Fruit fly (Drosophila melanogaster) whole organism, prepupa: ENCODE data around the gene CG5418.

Source experiments
- CG10631 ChIP-seq: fragments of 200-800 bp; sonication (Bioruptor generic); optimal IDR thresholded peaks from 2 replicates; lab custom pipeline; 2016; ENCODE audit warnings: missing biosample characterization, missing genetic modification characterization
- CG10669 ChIP-seq: fragments of 200-800 bp; sonication (Bioruptor generic); optimal IDR thresholded peaks from 3 replicates; lab custom pipeline; 2018; ENCODE audit warnings: missing biosample characterization, mild to moderate bottlenecking, missing genetic modification characterization, moderate library complexity
- CG11294 ChIP-seq: fragments of 200-800 bp; sonication (Bioruptor generic); IDR thresholded peaks from 2 replicates; pipeline ENCODE4 v1.3.6; 2022; ENCODE audit warnings: missing biosample characterization, missing genetic modification characterization
- CG11762 ChIP-seq: fragments of 200-800 bp; sonication (Bioruptor generic); optimal IDR thresholded peaks from 3 replicates; lab custom pipeline; 2016; ENCODE audit warnings: missing biosample characterization, missing genetic modification characterization; ENCODE audit not compliant: insufficient read depth
- CG11902 ChIP-seq: fragments of 200-800 bp; sonication (Bioruptor generic); optimal IDR thresholded peaks from 3 replicates; lab custom pipeline; 2016; ENCODE audit warnings: missing biosample characterization, missing genetic modification characterization
- CG1621 ChIP-seq: fragments of 200-800 bp; sonication (Bioruptor generic); optimal IDR thresholded peaks from 3 replicates; lab custom pipeline; 2018; ENCODE audit warnings: missing biosample characterization, mild to moderate bottlenecking, missing genetic modification characterization
- CG34406 ChIP-seq: fragments of 200-800 bp; sonication (Bioruptor generic); optimal IDR thresholded peaks from 3 replicates; lab custom pipeline; 2016; ENCODE audit warnings: missing biosample characterization, missing genetic modification characterization
- CG3919 ChIP-seq: fragments of 200-800 bp; sonication (Bioruptor generic); optimal IDR thresholded peaks from 3 replicates; lab custom pipeline; 2016; ENCODE audit warnings: missing biosample characterization, missing genetic modification characterization
- CG4318 ChIP-seq: fragments of 200-800 bp; sonication (Bioruptor generic); optimal IDR thresholded peaks from 3 replicates; lab custom pipeline; 2017; ENCODE audit warnings: missing biosample characterization, mild to moderate bottlenecking, missing genetic modification characterization
- CG6163 ChIP-seq: fragments of 200-800 bp; sonication (Bioruptor generic); IDR thresholded peaks from 3 replicates; pipeline ENCODE4 v1.3.6; 2022; ENCODE audit warnings: missing biosample characterization, missing genetic modification characterization
- CG6808 ChIP-seq: fragments of 200-800 bp; sonication (Bioruptor generic); optimal IDR thresholded peaks from 3 replicates; lab custom pipeline; 2017; ENCODE audit warnings: missing biosample characterization, missing genetic modification characterization, mild to moderate bottlenecking, moderate library complexity, missing genetic modification reagents
- CG6854 ChIP-seq: fragments of 200-800 bp; sonication (Bioruptor generic); optimal IDR thresholded peaks from 2 replicates; lab custom pipeline; 2017; ENCODE audit warnings: missing biosample characterization, mild to moderate bottlenecking, missing genetic modification characterization
- CG8119 ChIP-seq: fragments of 200-800 bp; sonication (Bioruptor generic); IDR thresholded peaks from 3 replicates; pipeline ENCODE4 v1.3.6; 2022; ENCODE audit warnings: missing biosample characterization, missing genetic modification characterization
- CG8319 ChIP-seq: fragments of 200-800 bp; sonication (Bioruptor generic); optimal IDR thresholded peaks from 3 replicates; lab custom pipeline; 2016; ENCODE audit warnings: missing biosample characterization, missing genetic modification characterization
- CG8632 ChIP-seq: fragments of 200-800 bp; sonication (Bioruptor generic); optimal IDR thresholded peaks from 3 replicates; lab custom pipeline; 2016; ENCODE audit warnings: missing biosample characterization, missing genetic modification characterization
- CG9139 ChIP-seq: fragments of 200-800 bp; sonication (Bioruptor generic); optimal IDR thresholded peaks from 3 replicates; lab custom pipeline; 2017; ENCODE audit warnings: missing biosample characterization, mild to moderate bottlenecking, missing genetic modification characterization
- Eip75B ChIP-seq: fragments of 200-800 bp; sonication (Bioruptor generic); optimal IDR thresholded peaks from 3 replicates; lab custom pipeline; 2016; ENCODE audit warnings: missing biosample characterization, missing genetic modification characterization
- Eip78C ChIP-seq: fragments of 200-800 bp; sonication (Bioruptor generic); peaks from one replicate; lab custom pipeline; 2016; ENCODE audit warnings: missing biosample characterization, missing genetic modification characterization
- Eip93F ChIP-seq: fragments of 200-800 bp; sonication (Bioruptor generic); optimal IDR thresholded peaks from 2 replicates; lab custom pipeline; 2016; ENCODE audit warnings: missing biosample characterization, mild to moderate bottlenecking, missing genetic modification characterization
- Hr39 ChIP-seq: fragments of 200-800 bp; sonication (Bioruptor generic); optimal IDR thresholded peaks from 2 replicates; lab custom pipeline; 2016; ENCODE audit warnings: missing biosample characterization, missing genetic modification characterization
- Hr4 ChIP-seq: fragments of 200-800 bp; sonication (Bioruptor generic); optimal IDR thresholded peaks from 3 replicates; lab custom pipeline; 2016; ENCODE audit warnings: missing biosample characterization, missing genetic modification characterization
- OdsH ChIP-seq: fragments of 200-800 bp; sonication (Bioruptor generic); optimal IDR thresholded peaks from 3 replicates; lab custom pipeline; 2016; ENCODE audit warnings: missing biosample characterization, missing genetic modification characterization
- Smox ChIP-seq: fragments of 200-800 bp; sonication (Bioruptor generic); optimal IDR thresholded peaks from 3 replicates; lab custom pipeline; 2016; ENCODE audit warnings: missing biosample characterization, missing genetic modification characterization
- Sox102F ChIP-seq: fragments of 200-800 bp; sonication (Bioruptor generic); optimal IDR thresholded peaks from 2 replicates; lab custom pipeline; 2016; ENCODE audit warnings: missing biosample characterization, mild to moderate bottlenecking, missing genetic modification characterization
- Sox14 ChIP-seq: fragments of 200-800 bp; sonication (Bioruptor generic); optimal IDR thresholded peaks from 3 replicates; lab custom pipeline; 2016; ENCODE audit warnings: missing biosample characterization, missing genetic modification characterization
- Sox15 ChIP-seq: fragments of 200-800 bp; sonication (Bioruptor generic); optimal IDR thresholded peaks from 3 replicates; lab custom pipeline; 2016; ENCODE audit warnings: missing biosample characterization, missing genetic modification characterization
- achi ChIP-seq: fragments of 200-800 bp; sonication (Bioruptor generic); optimal IDR thresholded peaks from 3 replicates; lab custom pipeline; 2016; ENCODE audit warnings: missing biosample characterization, missing genetic modification characterization
- acj6 ChIP-seq: fragments of 200-800 bp; sonication (Bioruptor generic); optimal IDR thresholded peaks from 3 replicates; lab custom pipeline; 2016; ENCODE audit warnings: missing biosample characterization, missing genetic modification characterization
- dac ChIP-seq: fragments of 200-800 bp; sonication (Bioruptor generic); optimal IDR thresholded peaks from 2 replicates; lab custom pipeline; 2017; ENCODE audit warnings: missing biosample characterization, mild to moderate bottlenecking, missing genetic modification characterization
- dsx ChIP-seq: fragments of 200-800 bp; optimal IDR thresholded peaks from 3 replicates; lab custom pipeline; 2019; ENCODE audit warnings: missing biosample characterization, mild to moderate bottlenecking, missing genetic modification characterization, moderate library complexity; ENCODE audit not compliant: poor library complexity, severe bottlenecking
- eg ChIP-seq: fragments of 200-800 bp; sonication (Bioruptor generic); IDR thresholded peaks from 3 replicates; pipeline ENCODE4 v1.3.6; 2022; ENCODE audit warnings: missing biosample characterization, missing genetic modification characterization
- fd59A ChIP-seq: fragments of 200-800 bp; sonication (Bioruptor generic); optimal IDR thresholded peaks from 2 replicates; lab custom pipeline; 2017; ENCODE audit warnings: missing biosample characterization, mild to moderate bottlenecking, missing genetic modification characterization, missing genetic modification reagents
- fd85E ChIP-seq: fragments of 200-800 bp; sonication (Bioruptor generic); optimal IDR thresholded peaks from 3 replicates; lab custom pipeline; 2016; ENCODE audit warnings: missing biosample characterization, missing genetic modification characterization
- net ChIP-seq: fragments of 200-800 bp; sonication (Bioruptor generic); optimal IDR thresholded peaks from 3 replicates; lab custom pipeline; 2016; ENCODE audit warnings: missing biosample characterization, missing genetic modification characterization
- salr ChIP-seq, 2 experiments: fragments of 200-800 bp; sonication (Bioruptor generic); optimal IDR thresholded peaks; 3 replicates each; lab custom pipeline; 2016 to 2018; ENCODE audit warnings: missing biosample characterization in 2 of 2, missing genetic modification characterization in 2 of 2, mild to moderate bottlenecking in 1 of 2
- svp ChIP-seq: fragments of 200-800 bp; sonication (Bioruptor generic); peaks from one replicate; lab custom pipeline; 2016; ENCODE audit warnings: missing biosample characterization, missing genetic modification characterization
- topi ChIP-seq: fragments of 200-800 bp; sonication (Bioruptor generic); optimal IDR thresholded peaks from 3 replicates; lab custom pipeline; 2016; ENCODE audit warnings: missing biosample characterization, missing genetic modification characterization
- vri ChIP-seq: fragments of 200-800 bp; sonication (Bioruptor generic); optimal IDR thresholded peaks from 3 replicates; lab custom pipeline; 2016; ENCODE audit warnings: missing biosample characterization, mild to moderate bottlenecking, missing genetic modification characterization

CG5418 gene

DNA sequence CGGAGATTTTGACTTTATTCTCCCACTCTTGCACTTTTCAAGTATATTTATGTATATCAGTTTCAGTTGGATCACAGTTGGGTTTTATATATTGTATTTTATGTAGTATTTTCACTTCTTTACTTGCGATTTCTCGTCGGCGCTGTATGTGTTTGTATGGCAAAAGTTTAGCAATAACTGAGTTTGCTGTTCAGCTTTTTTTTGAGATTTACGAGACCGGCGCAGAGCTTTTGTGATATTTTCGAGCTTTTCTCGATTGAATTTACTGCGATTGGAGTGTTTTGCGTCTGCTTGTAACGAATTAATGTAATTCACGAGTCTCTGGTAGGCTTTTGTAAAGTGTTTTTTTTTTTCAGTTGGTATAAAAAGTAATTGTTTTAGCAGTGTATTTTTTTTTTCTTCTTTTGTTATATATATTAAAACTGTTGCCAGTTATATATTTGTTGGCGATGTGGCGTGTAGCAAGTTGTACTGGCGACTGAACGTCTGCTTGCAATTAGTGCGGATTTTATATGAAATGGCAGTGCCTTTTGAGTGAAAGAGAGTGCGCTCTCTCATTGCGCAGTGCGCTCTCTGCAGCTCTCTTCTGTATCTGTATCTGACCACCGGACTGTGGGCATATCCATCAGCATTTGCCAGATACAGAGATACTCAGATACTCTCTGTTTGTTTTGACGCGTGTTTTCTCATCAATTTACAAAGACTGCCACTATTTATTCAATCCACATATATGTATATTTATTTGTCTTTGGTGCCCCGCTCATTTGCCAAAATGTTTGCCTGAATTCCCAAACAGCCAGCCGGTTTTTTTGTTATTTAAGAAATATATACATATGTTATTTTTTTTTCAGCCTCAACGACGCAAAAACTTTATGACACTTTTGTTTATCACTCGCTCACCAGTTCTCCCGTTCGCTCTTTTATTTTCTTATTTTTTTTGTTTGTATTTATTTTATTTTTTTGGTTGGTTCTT is 8.0 kb upstream of the CG5418 start (continued):
- peak; percentile 80 for TF ChIP-seq eg (GFP tag; lab: Robert Waterston, UW)
- TF ChIP-seq CG9139 (GFP tag; lab: Kevin White, UChicago), result peak; percentile 86
- peak; percentile 86 for TF ChIP-seq Eip93F (GFP tag; lab: Kevin White, UChicago)
- TF ChIP-seq Sox102F (GFP tag; lab: Kevin White, UChicago), result peak; percentile 68
- TF ChIP-seq dac (GFP tag; lab: Kevin White, UChicago), result no peak
- peak; percentile 91 for TF ChIP-seq CG6854 (GFP tag; lab: Kevin White, UChicago)
- TF ChIP-seq CG3919 (GFP tag; lab: Kevin White, UChicago), result peak; percentile 58
- no peak for TF ChIP-seq CG11762 (GFP tag; lab: Kevin White, UChicago)
- TF ChIP-seq net (GFP tag; lab: Kevin White, UChicago), result peak; percentile 72
- peak; percentile 69 for TF ChIP-seq CG34406
- peak; percentile 51 for TF ChIP-seq Eip75B (GFP tag; lab: Kevin White, UChicago)
- TF ChIP-seq OdsH, result no peak
- peak; percentile 66; the same call in 2 of the 3 replicates for TF ChIP-seq CG6163 (GFP tag; lab: Robert Waterston, UW)
- peak in 1 of 2 experiments; percentile 0 for TF ChIP-seq salr (GFP tag; optimal IDR thresholded peaks at IDR 0.05; lab: Kevin White, UChicago)
- no peak for TF ChIP-seq CG11294 (GFP tag; lab: Robert Waterston, UW)
- peak; percentile 71 for TF ChIP-seq svp
- TF ChIP-seq Sox14, result peak; percentile 32
- TF ChIP-seq fd85E (GFP tag; lab: Kevin White, UChicago), result peak; percentile 54
- TF ChIP-seq CG8319 (GFP tag; lab: Kevin White, UChicago), result no peak
- TF ChIP-seq Hr39, result no peak
- TF ChIP-seq, all 60 proteins: peak for 43

DNA sequence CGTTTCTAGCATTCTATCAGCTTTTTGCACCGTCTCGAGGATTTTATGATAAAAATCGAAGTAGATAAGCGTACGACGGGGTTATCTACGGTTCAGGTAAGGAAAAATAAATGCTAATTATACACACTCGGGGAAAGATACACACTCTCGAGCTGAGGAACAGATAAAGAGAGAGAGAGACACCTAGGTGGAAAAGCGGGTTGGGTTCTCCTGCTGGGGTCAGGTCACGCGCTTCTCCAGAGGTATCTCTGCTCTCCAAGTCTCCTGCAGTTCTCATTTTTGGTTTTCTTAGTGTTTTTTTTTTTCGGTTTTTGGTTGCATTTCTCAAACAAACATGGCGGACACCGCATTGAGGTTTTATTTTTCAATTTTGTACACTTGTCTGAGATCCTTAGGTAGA is 6.8 kb upstream of the CG5418 start:
- TF ChIP-seq CG10669 (GFP tag; lab: Kevin White, UChicago), result no peak
- peak; percentile 30 for TF ChIP-seq Eip78C (GFP tag; lab: Kevin White, UChicago)
- TF ChIP-seq svp, result peak; percentile 73
- TF ChIP-seq Sox14, result peak; percentile 5
- TF ChIP-seq CG10631, result no peak
- TF ChIP-seq CG8119 (GFP tag; lab: Robert Waterston, UW), result no peak
- no peak for TF ChIP-seq vri (GFP tag; lab: Kevin White, UChicago)
- no peak for TF ChIP-seq CG11902 (GFP tag; lab: Kevin White, UChicago)
- no peak for TF ChIP-seq dsx (GFP tag; lab: Kevin White, UChicago)
- TF ChIP-seq CG3919 (GFP tag; lab: Kevin White, UChicago), result no peak

DNA sequence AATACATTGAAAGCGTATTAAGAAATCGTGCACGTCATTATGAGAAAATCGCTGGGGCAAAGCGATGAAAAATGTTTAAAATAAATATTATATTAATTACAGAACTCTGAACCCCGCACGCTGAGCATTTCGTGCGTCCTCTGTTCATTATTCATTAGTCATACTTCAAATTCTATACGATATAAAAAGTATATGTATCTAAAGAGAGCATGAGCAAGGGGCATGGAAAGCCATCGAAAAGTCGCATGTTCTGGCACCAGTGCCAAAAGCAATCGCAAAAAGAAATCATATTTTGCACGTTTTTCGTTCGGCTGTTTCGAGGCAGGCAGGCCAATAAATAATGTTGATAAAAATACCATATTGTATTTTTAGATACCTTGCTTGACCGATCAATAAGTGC is 6.1 kb upstream of the CG5418 start:
- TF ChIP-seq Sox15 (GFP tag; lab: Kevin White, UChicago) (no peak), CG10669 (GFP tag; lab: Kevin White, UChicago) (no peak), salr (GFP tag; optimal IDR thresholded peaks at IDR 0.05; lab: Kevin White, UChicago) (no peak), svp (peak; percentile 60), fd59A (no peak), Eip78C (GFP tag; lab: Kevin White, UChicago) (peak; percentile 39), CG1621 (tag; lab: Kevin White, UChicago) (no peak), vri (GFP tag; lab: Kevin White, UChicago) (peak; percentile 6), CG6163 (GFP tag; lab: Robert Waterston, UW) (no peak), Eip93F (GFP tag; lab: Kevin White, UChicago) (peak; percentile 63)

DNA sequence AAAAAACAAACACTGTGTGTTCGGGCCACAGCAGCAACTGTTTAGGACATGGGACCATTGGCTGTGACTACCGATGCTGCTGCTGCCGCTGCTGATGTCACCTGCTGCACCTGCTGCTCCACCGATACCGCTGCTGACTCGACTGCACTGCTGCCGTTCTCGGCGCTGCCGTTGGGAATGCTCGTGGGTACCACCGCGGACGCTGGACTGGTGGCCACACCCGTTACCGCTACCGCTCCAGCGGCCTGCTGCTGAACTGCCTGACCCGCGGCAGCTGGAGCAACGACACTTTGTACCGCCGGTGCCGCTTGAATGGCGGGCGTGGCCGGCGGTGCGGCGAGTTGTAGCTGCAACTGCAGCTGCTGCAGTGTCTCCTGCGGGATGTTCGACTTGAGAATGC is 4.7 kb upstream of the CG5418 start:
- TF ChIP-seq CG8632 (GFP tag; lab: Kevin White, UChicago), result no peak
- TF ChIP-seq Hr4 (GFP tag; lab: Kevin White, UChicago), result no peak
- no peak for TF ChIP-seq achi (GFP tag; lab: Kevin White, UChicago)
- no peak for TF ChIP-seq CG11762 (GFP tag; lab: Kevin White, UChicago)
- TF ChIP-seq Smox (GFP tag; lab: Kevin White, UChicago), result no peak
- no peak for TF ChIP-seq CG6808 (GFP tag; lab: Kevin White, UChicago)
- TF ChIP-seq CG4318 (GFP tag; lab: Kevin White, UChicago), result no peak
- TF ChIP-seq CG34406, result no peak
- TF ChIP-seq OdsH, result no peak
- TF ChIP-seq svp, result no peak
- no peak for TF ChIP-seq topi (GFP tag; lab: Kevin White, UChicago)
- TF ChIP-seq eg (GFP tag; lab: Robert Waterston, UW), result no peak
- no peak for TF ChIP-seq acj6
